Fruit fly (Drosophila melanogaster) whole organism, embryonic: ENCODE measurements around the gene fusl.

Experiments used
- Dek ChIP-seq: fragments of 200-800 bp; sonication (Bioruptor generic); optimal IDR thresholded peaks from 3 replicates; lab custom pipeline; 2019; ENCODE audit warnings: missing biosample characterization, mild to moderate bottlenecking, missing genetic modification characterization, moderate library complexity
- inv ChIP-seq: fragments of 200-800 bp; sonication (Bioruptor generic); IDR thresholded peaks from 2 replicates; pipeline ENCODE4 v1.3.6; 2022; ENCODE audit warnings: missing biosample characterization, missing genetic modification characterization; ENCODE audit not compliant: partially characterized antibody

DNA sequence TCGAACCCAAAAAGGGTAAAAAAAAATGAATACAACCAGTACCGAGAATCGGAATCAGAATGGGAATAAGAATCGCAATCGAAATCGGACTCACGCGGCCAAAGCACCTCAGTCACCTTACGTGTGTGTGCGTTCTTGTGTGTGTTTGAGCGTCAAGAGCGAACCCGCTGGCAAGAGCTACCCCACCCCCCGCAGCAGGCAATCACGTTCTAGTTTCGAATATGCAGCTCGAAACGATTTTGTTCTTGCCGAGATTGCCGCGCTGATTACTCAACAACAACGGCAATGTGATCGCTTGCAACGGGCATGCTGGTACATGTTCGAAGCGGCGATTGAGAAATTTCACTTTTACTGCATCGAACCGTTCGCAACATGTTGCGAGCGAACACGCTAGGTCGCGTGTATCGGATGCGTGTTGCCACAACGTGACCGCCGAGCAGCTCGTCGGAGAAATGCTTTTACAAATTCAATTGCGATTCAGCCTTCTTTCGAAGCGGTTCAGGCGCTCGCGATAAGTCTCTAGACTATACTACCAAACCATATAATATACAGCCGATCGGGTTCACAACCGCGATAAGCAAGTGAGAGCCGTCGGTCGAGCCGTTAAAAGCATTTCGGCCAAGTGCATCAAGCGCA lies 32.5 kb downstream of the fusl start:
- TF ChIP-seq inv (GFP tag; lab: Robert Waterston, UW) (no peak), Dek (tag; lab: Kevin White, UChicago) (no peak)
